1 fruit fly cellular context compared by ENCODE assay signal in the genomic region with DNA sequence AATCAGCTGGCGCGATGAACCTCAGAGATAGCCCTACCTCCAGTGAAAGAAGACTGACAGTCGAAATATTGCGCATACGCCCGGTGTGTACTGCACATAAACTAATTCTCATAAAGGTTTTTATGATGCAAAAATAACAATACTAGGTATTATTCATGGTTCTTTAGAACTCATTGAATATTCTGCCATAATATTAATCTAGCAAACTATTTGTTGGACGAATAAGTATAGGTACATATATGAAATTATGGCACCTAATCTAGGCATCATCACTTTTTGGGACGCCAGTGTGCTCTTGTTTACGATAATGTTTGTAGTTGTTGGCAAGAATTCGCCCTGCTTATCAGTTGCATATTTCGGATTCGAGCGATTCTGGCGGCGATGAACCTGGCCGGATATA.
TF ChIP-seq lines count a peak whose summit lies in the region.

No protein-coding gene starts in this region.

TF ChIP-seq in whole organism, embryonic, 481 proteins besides CTCF, POLR2A, EP300 and RAD21 (continued from another document):
- TF ChIP-seq onecut (GFP tag; IDR thresholded peaks at IDR 0.05; lab: Robert Waterston, UW) (0 out of 2 replicates have a peak, but pooled peaks have one; percentile 22), CG4282 (GFP tag; optimal IDR thresholded peaks at IDR 0.05; lab: Kevin White, UChicago) (no peak), fd3F (GFP tag; optimal IDR thresholded peaks at IDR 0.05; lab: Kevin White, UChicago) (no peak), Eip74EF (GFP tag; optimal IDR thresholded peaks at IDR 0.05; lab: Kevin White, UChicago) (no peak), CG13424 (tag; optimal IDR thresholded peaks at IDR 0.05; lab: Kevin White, UChicago) (peak; percentile 11), tio (GFP tag; optimal IDR thresholded peaks at IDR 0.05; lab: Kevin White, UChicago) (no peak), btn (GFP tag; optimal IDR thresholded peaks at IDR 0.05; lab: Kevin White, UChicago) (no peak), pan (optimal IDR thresholded peaks at IDR 0.05; lab: Kevin White, UChicago) (no peak), pan (GFP tag; optimal IDR thresholded peaks at IDR 0.05 in 1 of 2, IDR thresholded peaks at IDR 0.05 in 1 of 2) (peak in 1 of 2 experiments; percentile 38), dpn (GFP tag; optimal IDR thresholded peaks at IDR 0.05; lab: Kevin White, UChicago) (peak; percentile 25 to 31), CG7786 (GFP tag; optimal IDR thresholded peaks at IDR 0.05; lab: Kevin White, UChicago) (no peak), CG11247 (GFP tag; IDR thresholded peaks at IDR 0.05; lab: Robert Waterston, UW) (0 out of 2 replicates have a peak, but pooled peaks have one; percentile 33), stwl (tag; optimal IDR thresholded peaks at IDR 0.05; lab: Kevin White, UChicago) (no peak), pita (GFP tag; optimal IDR thresholded peaks at IDR 0.05; lab: Kevin White, UChicago) (no peak), CG18764 (GFP tag; optimal IDR thresholded peaks at IDR 0.05; lab: Kevin White, UChicago) (no peak), Jarid2 (GFP tag; optimal IDR thresholded peaks at IDR 0.05; lab: Kevin White, UChicago) (no peak), Atf-2 (GFP tag; optimal IDR thresholded peaks at IDR 0.05; lab: Kevin White, UChicago) (peak; percentile 27), ase (GFP tag; IDR thresholded peaks at IDR 0.05; lab: Robert Waterston, UW) (no peak), NfI (GFP tag; optimal IDR thresholded peaks at IDR 0.05; lab: Kevin White, UChicago) (peak; percentile 27), CG10274 (GFP tag; optimal IDR thresholded peaks at IDR 0.05; lab: Kevin White, UChicago) (no peak), lmd (GFP tag; IDR thresholded peaks at IDR 0.05; lab: Robert Waterston, UW) (peak; percentile 22; the same call in 1 of the 2 replicates), Ada2b (GFP tag; IDR thresholded peaks at IDR 0.05; lab: Robert Waterston, UW) (peak; percentile 29; the same call in 1 of the 2 replicates), Opbp (GFP tag; IDR thresholded peaks at IDR 0.05; lab: Robert Waterston, UW; ENCODE audit: partially characterized antibody) (no peak), sim (GFP tag; IDR thresholded peaks at IDR 0.05; lab: Robert Waterston, UW) (no peak), CG12219 (GFP tag; optimal IDR thresholded peaks at IDR 0.05; lab: Kevin White, UChicago) (peak; percentile 2), CG14014 (GFP tag; IDR thresholded peaks at IDR 0.05; lab: Robert Waterston, UW) (0 out of 2 replicates have a peak, but pooled peaks have one; percentile 23), zfh2 (GFP tag; optimal IDR thresholded peaks at IDR 0.05; lab: Kevin White, UChicago) (peak; percentile 22), Mrtf (GFP tag; IDR thresholded peaks at IDR 0.05; lab: Robert Waterston, UW) (no peak), zf30C (GFP tag; optimal IDR thresholded peaks at IDR 0.05; lab: Kevin White, UChicago) (no peak), eve (GFP tag; optimal IDR thresholded peaks at IDR 0.05; lab: Kevin White, UChicago) (peak in 1 of 2 experiments; percentile 89), CG17912 (GFP tag; optimal IDR thresholded peaks at IDR 0.05; lab: Kevin White, UChicago) (no peak), mam (GFP tag; optimal IDR thresholded peaks at IDR 0.05; lab: Kevin White, UChicago) (peak; percentile 42), sd (tag; optimal IDR thresholded peaks at IDR 0.05; lab: Kevin White, UChicago) (peak; percentile 97), CHES-1-like (GFP tag; optimal IDR thresholded peaks at IDR 0.05; lab: Kevin White, UChicago) (peak; percentile 7), Fer1 (GFP tag; optimal IDR thresholded peaks at IDR 0.05; lab: Kevin White, UChicago) (peak; percentile 29), CG18476 (GFP tag; optimal IDR thresholded peaks at IDR 0.05; lab: Kevin White, UChicago) (no peak), Lhr (GFP tag; optimal IDR thresholded peaks at IDR 0.05; lab: Kevin White, UChicago) (no peak), psq (GFP tag; optimal IDR thresholded peaks at IDR 0.05; lab: Kevin White, UChicago) (no peak), gcm2 (GFP tag; optimal IDR thresholded peaks at IDR 0.05; lab: Kevin White, UChicago) (peak; percentile 37), phol (tag; optimal IDR thresholded peaks at IDR 0.05; lab: Kevin White, UChicago) (peak; percentile 10), mirr (GFP tag; optimal IDR thresholded peaks at IDR 0.05; lab: Kevin White, UChicago) (peak; percentile 14), D19B (GFP tag; optimal IDR thresholded peaks at IDR 0.05; lab: Kevin White, UChicago) (peak; percentile 13), E2f2 (GFP tag; IDR thresholded peaks at IDR 0.05; lab: Robert Waterston, UW) (0 out of 2 replicates have a peak, but pooled peaks have one; percentile 17), schlank (tag; optimal IDR thresholded peaks at IDR 0.05; lab: Kevin White, UChicago) (peak; percentile 5), sug (tag; optimal IDR thresholded peaks at IDR 0.05; lab: Kevin White, UChicago) (peak; percentile 71), chif (GFP tag; optimal IDR thresholded peaks at IDR 0.05; lab: Kevin White, UChicago) (no peak), Aef1 (GFP tag; IDR thresholded peaks at IDR 0.05; lab: Robert Waterston, UW) (peak; percentile 28; the same call in 1 of the 3 replicates), E2f1 (GFP tag; IDR thresholded peaks at IDR 0.05; lab: Robert Waterston, UW) (peak; percentile 35; the same call in 1 of the 2 replicates), unpg (GFP tag; optimal IDR thresholded peaks at IDR 0.05; lab: Kevin White, UChicago) (peak; percentile 23), CG12769 (tag; optimal IDR thresholded peaks at IDR 0.05; lab: Kevin White, UChicago) (peak; percentile 20), lilli (GFP tag; optimal IDR thresholded peaks at IDR 0.05; lab: Kevin White, UChicago) (peak; percentile 25), tup (GFP tag; optimal IDR thresholded peaks at IDR 0.05; lab: Kevin White, UChicago) (no peak), Max (GFP tag; optimal IDR thresholded peaks at IDR 0.05; lab: Kevin White, UChicago) (no peak), salm (tag; optimal IDR thresholded peaks at IDR 0.05; lab: Kevin White, UChicago) (no peak), CG8089 (GFP tag; optimal IDR thresholded peaks at IDR 0.05; lab: Kevin White, UChicago) (no peak), CG11695 (GFP tag; IDR thresholded peaks at IDR 0.05; lab: Robert Waterston, UW) (peak; percentile 61; the same call in 1 of the 3 replicates), CG12155 (GFP tag; optimal IDR thresholded peaks at IDR 0.05; lab: Kevin White, UChicago) (peak; percentile 6), jumu (GFP tag; optimal IDR thresholded peaks at IDR 0.05; lab: Kevin White, UChicago) (peak; percentile 7), Usf (GFP tag; optimal IDR thresholded peaks at IDR 0.05; lab: Kevin White, UChicago) (no peak), CG1233 (GFP tag; optimal IDR thresholded peaks at IDR 0.05; lab: Kevin White, UChicago) (peak; percentile 5), CG11085 (GFP tag; IDR thresholded peaks at IDR 0.05; lab: Robert Waterston, UW) (no peak), CG2120 (GFP tag; optimal IDR thresholded peaks at IDR 0.05; lab: Kevin White, UChicago) (peak; percentile 52), CG17328 (GFP tag; IDR thresholded peaks at IDR 0.05; lab: Robert Waterston, UW) (no peak), Myb (GFP tag; optimal IDR thresholded peaks at IDR 0.05; lab: Kevin White, UChicago) (peak; percentile 18), pzg (GFP tag; optimal IDR thresholded peaks at IDR 0.05; lab: Kevin White, UChicago) (no peak), CG5180 (GFP tag; optimal IDR thresholded peaks at IDR 0.05; lab: Kevin White, UChicago) (peak; percentile 14), ab (GFP tag; optimal IDR thresholded peaks at IDR 0.05; lab: Kevin White, UChicago) (no peak), ham (GFP tag; IDR thresholded peaks at IDR 0.05; lab: Robert Waterston, UW) (no peak), CG15269 (tag; optimal IDR thresholded peaks at IDR 0.05; lab: Kevin White, UChicago) (peak; percentile 53), CG13296 (GFP tag; optimal IDR thresholded peaks at IDR 0.05; lab: Kevin White, UChicago) (peak; percentile 44), CG2875 (GFP tag; optimal IDR thresholded peaks at IDR 0.05; lab: Kevin White, UChicago) (no peak), CG30403 (GFP tag; optimal IDR thresholded peaks at IDR 0.05; lab: Kevin White, UChicago) (peak; percentile 20), lbe (GFP tag; optimal IDR thresholded peaks at IDR 0.05; lab: Kevin White, UChicago) (peak; percentile 45), otp (GFP tag; IDR thresholded peaks at IDR 0.05; lab: Robert Waterston, UW) (no peak), Ptx1 (GFP tag; IDR thresholded peaks at IDR 0.05; lab: Robert Waterston, UW) (peak; percentile 62), CG2116 (GFP tag; optimal IDR thresholded peaks at IDR 0.05; lab: Kevin White, UChicago) (no peak), emc (GFP tag; optimal IDR thresholded peaks at IDR 0.05; lab: Kevin White, UChicago) (no peak), Oli (tag; optimal IDR thresholded peaks at IDR 0.05; lab: Kevin White, UChicago) (no peak), grn (GFP tag; optimal IDR thresholded peaks at IDR 0.05; lab: Kevin White, UChicago) (peak; percentile 40), CG2712 (tag; optimal IDR thresholded peaks at IDR 0.05; lab: Kevin White, UChicago) (no peak), CG3163 (GFP tag; optimal IDR thresholded peaks at IDR 0.05; lab: Kevin White, UChicago) (no peak), prd (optimal IDR thresholded peaks at IDR 0.05; lab: Kevin White, UChicago) (no peak), prd (GFP tag; IDR thresholded peaks at IDR 0.05; lab: Robert Waterston, UW) (0 out of 3 replicates have a peak, but pooled peaks have one; percentile 27), PHDP (tag; optimal IDR thresholded peaks at IDR 0.05; lab: Kevin White, UChicago) (peak; percentile 7), ash1 (GFP tag; optimal IDR thresholded peaks at IDR 0.05; lab: Kevin White, UChicago) (no peak), CG7556 (GFP tag; optimal IDR thresholded peaks at IDR 0.05; lab: Kevin White, UChicago) (peak; percentile 3), Fer3 (tag; optimal IDR thresholded peaks at IDR 0.05; lab: Kevin White, UChicago) (peak; percentile 19), Sox102F (GFP tag; optimal IDR thresholded peaks at IDR 0.05; lab: Kevin White, UChicago) (peak; percentile 41), Rfx (GFP tag; IDR thresholded peaks at IDR 0.05; lab: Robert Waterston, UW) (peak; percentile 40; the same call in 1 of the 2 replicates), sqz (GFP tag; optimal IDR thresholded peaks at IDR 0.05; lab: Kevin White, UChicago) (no peak), CG17385 (GFP tag; optimal IDR thresholded peaks at IDR 0.05; lab: Kevin White, UChicago) (peak; percentile 43), CG12299 (tag; optimal IDR thresholded peaks at IDR 0.05; lab: Kevin White, UChicago) (no peak), CG13894 (tag; optimal IDR thresholded peaks at IDR 0.05; lab: Kevin White, UChicago) (no peak), Side (GFP tag; optimal IDR thresholded peaks at IDR 0.05; lab: Kevin White, UChicago) (no peak), CG10979 (tag; optimal IDR thresholded peaks at IDR 0.05; lab: Kevin White, UChicago) (peak; percentile 51), CG8281 (tag; optimal IDR thresholded peaks at IDR 0.05; lab: Kevin White, UChicago) (no peak), ind (GFP tag; optimal IDR thresholded peaks at IDR 0.05; lab: Kevin White, UChicago) (peak; percentile 8), CG11504 (tag; optimal IDR thresholded peaks at IDR 0.05; lab: Kevin White, UChicago) (peak; percentile 43), gem (tag; optimal IDR thresholded peaks at IDR 0.05; lab: Kevin White, UChicago) (peak; percentile 34), Hsf (GFP tag; optimal IDR thresholded peaks at IDR 0.05; lab: Kevin White, UChicago) (peak; percentile 24), dmrt99B (tag; optimal IDR thresholded peaks at IDR 0.05; lab: Kevin White, UChicago) (peak; percentile 46), CG1024 (GFP tag; IDR thresholded peaks at IDR 0.05; lab: Robert Waterston, UW) (no peak), Ssrp (tag; optimal IDR thresholded peaks at IDR 0.05; lab: Kevin White, UChicago) (no peak), CG6683 (GFP tag; optimal IDR thresholded peaks at IDR 0.05; lab: Kevin White, UChicago) (no peak), CG34376 (GFP tag; optimal IDR thresholded peaks at IDR 0.05; lab: Kevin White, UChicago) (peak; percentile 42), ewg (GFP tag; optimal IDR thresholded peaks at IDR 0.05; lab: Kevin White, UChicago) (no peak), Sox100B (GFP tag; optimal IDR thresholded peaks at IDR 0.05; lab: Kevin White, UChicago) (peak; percentile 5), Drgx (GFP tag; IDR thresholded peaks at IDR 0.05; lab: Robert Waterston, UW) (peak; percentile 47; the same call in 1 of the 2 replicates), ci (GFP tag; IDR thresholded peaks at IDR 0.05; lab: Robert Waterston, UW) (no peak), grau (tag; optimal IDR thresholded peaks at IDR 0.05; lab: Kevin White, UChicago) (peak; percentile 34), al (GFP tag; IDR thresholded peaks at IDR 0.05; lab: Robert Waterston, UW) (no peak), tap (tag; optimal IDR thresholded peaks at IDR 0.05; lab: Kevin White, UChicago) (peak; percentile 21), CG10543 (GFP tag; optimal IDR thresholded peaks at IDR 0.05; lab: Kevin White, UChicago) (no peak), knrl (GFP tag; IDR thresholded peaks at IDR 0.05; lab: Robert Waterston, UW; ENCODE audit: partially characterized antibody) (no peak), Med (GFP tag; lab: Kevin White, UChicago) (peak; percentile 81), shn (GFP tag; optimal IDR thresholded peaks at IDR 0.05; lab: Kevin White, UChicago) (no peak), CG13123 (GFP tag; optimal IDR thresholded peaks at IDR 0.05; lab: Kevin White, UChicago) (no peak), Taf1 (GFP tag; IDR thresholded peaks at IDR 0.05; lab: Robert Waterston, UW) (no peak), Hr51 (GFP tag; optimal IDR thresholded peaks at IDR 0.05; lab: Kevin White, UChicago) (peak in 1 of 2 experiments; percentile 46), wdn (GFP tag; IDR thresholded peaks at IDR 0.05; lab: Robert Waterston, UW) (no peak), chm (GFP tag; IDR thresholded peaks at IDR 0.05; lab: Robert Waterston, UW) (no peak), CG11560 (tag; IDR thresholded peaks at IDR 0.05; lab: Robert Waterston, UW) (no peak), CG7839 (tag; optimal IDR thresholded peaks at IDR 0.05; lab: Kevin White, UChicago) (peak; percentile 37), kni (GFP tag; optimal IDR thresholded peaks at IDR 0.05; lab: Kevin White, UChicago) (no peak), trem (tag; optimal IDR thresholded peaks at IDR 0.05; lab: Kevin White, UChicago) (no peak), YL-1 (GFP tag; optimal IDR thresholded peaks at IDR 0.05; lab: Kevin White, UChicago) (no peak), ranshi (GFP tag; IDR thresholded peaks at IDR 0.05; lab: Robert Waterston, UW) (0 out of 2 replicates have a peak, but pooled peaks have one; percentile 7), CG15073 (GFP tag; optimal IDR thresholded peaks at IDR 0.05; lab: Kevin White, UChicago) (peak; percentile 97)
